Fruit fly (Drosophila melanogaster) whole organism, pupa: ENCODE results near the gene Zn72D.

Experiments
- CG10348 ChIP-seq: fragments of 200-800 bp; sonication (Bioruptor generic); IDR thresholded peaks from 2 replicates; pipeline ENCODE4 v1.3.6; 2022; ENCODE audit warnings: missing biosample characterization, missing genetic modification characterization
- CG12605 ChIP-seq: fragments of 200-800 bp; sonication (Bioruptor generic); IDR thresholded peaks from 2 replicates; pipeline ENCODE4 v1.3.6; 2022; ENCODE audit warnings: missing biosample characterization, missing genetic modification characterization
- CG13204 ChIP-seq: fragments of 200-800 bp; sonication (Bioruptor generic); optimal IDR thresholded peaks from 2 replicates; lab custom pipeline; 2018; ENCODE audit warnings: missing biosample characterization, mild to moderate bottlenecking, missing genetic modification characterization, moderate library complexity
- CG14655 ChIP-seq: fragments of 200-800 bp; sonication (Bioruptor generic); optimal IDR thresholded peaks from 3 replicates; lab custom pipeline; 2017; ENCODE audit warnings: mild to moderate bottlenecking, missing biosample characterization, missing genetic modification reagents, missing genetic modification characterization
- CG15710 ChIP-seq: fragments of 200-800 bp; sonication (Bioruptor generic); optimal IDR thresholded peaks from 2 replicates; lab custom pipeline; 2018; ENCODE audit warnings: missing biosample characterization, mild to moderate bottlenecking, missing genetic modification characterization, moderate library complexity
- CG17806 ChIP-seq: fragments of 200-800 bp; sonication (Bioruptor generic); optimal IDR thresholded peaks from 2 replicates; lab custom pipeline; 2018; ENCODE audit warnings: missing biosample characterization, mild to moderate bottlenecking, missing genetic modification characterization, moderate library complexity
- CG32121 ChIP-seq: fragments of 200-800 bp; sonication (Bioruptor generic); IDR thresholded peaks from 2 replicates; pipeline ENCODE4 v1.3.6; 2022; ENCODE audit warnings: missing biosample characterization, missing genetic modification characterization
- CG34367 ChIP-seq: fragments of 200-800 bp; sonication (Bioruptor generic); optimal IDR thresholded peaks from 2 replicates; lab custom pipeline; 2018; ENCODE audit warnings: missing biosample characterization, mild to moderate bottlenecking, missing genetic modification characterization
- CG4496 ChIP-seq: fragments of 200-800 bp; sonication (Bioruptor generic); IDR thresholded peaks from 3 replicates; pipeline ENCODE4 v1.3.6; 2022; ENCODE audit warnings: missing biosample characterization, missing genetic modification characterization
- CG8159 ChIP-seq: fragments of 200-800 bp; sonication (Bioruptor generic); optimal IDR thresholded peaks from 3 replicates; lab custom pipeline; 2018; ENCODE audit warnings: missing biosample characterization, mild to moderate bottlenecking, missing genetic modification characterization, moderate library complexity
- CG8301 ChIP-seq: fragments of 200-800 bp; sonication (Bioruptor generic); optimal IDR thresholded peaks from 2 replicates; lab custom pipeline; 2018; ENCODE audit warnings: missing biosample characterization, mild to moderate bottlenecking, missing genetic modification characterization
- CG9948 ChIP-seq: fragments of 200-800 bp; sonication (Bioruptor generic); optimal IDR thresholded peaks from 2 replicates; lab custom pipeline; 2018; ENCODE audit warnings: missing biosample characterization, mild to moderate bottlenecking, missing genetic modification characterization, moderate library complexity
- D1 ChIP-seq: fragments of 200-800 bp; sonication (Bioruptor generic); optimal IDR thresholded peaks from 2 replicates; lab custom pipeline; 2018; ENCODE audit warnings: missing biosample characterization, mild to moderate bottlenecking, missing genetic modification characterization, moderate library complexity
- EcR ChIP-seq: fragments of 200-800 bp; sonication (Bioruptor generic); optimal IDR thresholded peaks from 3 replicates; lab custom pipeline; 2019; ENCODE audit warnings: missing biosample characterization, missing genetic modification characterization, mild to moderate bottlenecking, moderate library complexity, missing genetic modification reagents
- Ets98B ChIP-seq: fragments of 200-800 bp; sonication (Bioruptor generic); IDR thresholded peaks from 2 replicates; pipeline ENCODE4 v1.3.6; 2022; ENCODE audit warnings: missing biosample characterization, missing genetic modification characterization
- Pif1A ChIP-seq: fragments of 200-800 bp; sonication (Bioruptor generic); optimal IDR thresholded peaks from 3 replicates; lab custom pipeline; 2016; ENCODE audit warnings: missing biosample characterization, missing genetic modification characterization
- Pif1B ChIP-seq: fragments of 200-800 bp; sonication (Bioruptor generic); optimal IDR thresholded peaks from 3 replicates; lab custom pipeline; 2016; ENCODE audit warnings: missing biosample characterization, missing genetic modification characterization
- Snoo ChIP-seq: fragments of 200-800 bp; sonication (Bioruptor generic); optimal IDR thresholded peaks from 3 replicates; lab custom pipeline; 2017; ENCODE audit warnings: missing biosample characterization, mild to moderate bottlenecking, missing genetic modification characterization, inconsistent platforms
- fd96Ca ChIP-seq: fragments of 200-800 bp; sonication (Bioruptor generic); IDR thresholded peaks from 3 replicates; pipeline ENCODE4 v1.3.6; 2022; ENCODE audit warnings: missing biosample characterization, missing genetic modification characterization
- gl ChIP-seq: fragments of 200-800 bp; sonication (Bioruptor generic); optimal IDR thresholded peaks from 2 replicates; lab custom pipeline; 2018; ENCODE audit warnings: missing biosample characterization, mild to moderate bottlenecking, missing genetic modification characterization
- rn ChIP-seq: fragments of 200-800 bp; sonication (Bioruptor generic); IDR thresholded peaks from 2 replicates; pipeline ENCODE4 v1.3.6; 2022; ENCODE audit warnings: missing biosample characterization, missing genetic modification characterization

The Zn72D gene

DNA sequence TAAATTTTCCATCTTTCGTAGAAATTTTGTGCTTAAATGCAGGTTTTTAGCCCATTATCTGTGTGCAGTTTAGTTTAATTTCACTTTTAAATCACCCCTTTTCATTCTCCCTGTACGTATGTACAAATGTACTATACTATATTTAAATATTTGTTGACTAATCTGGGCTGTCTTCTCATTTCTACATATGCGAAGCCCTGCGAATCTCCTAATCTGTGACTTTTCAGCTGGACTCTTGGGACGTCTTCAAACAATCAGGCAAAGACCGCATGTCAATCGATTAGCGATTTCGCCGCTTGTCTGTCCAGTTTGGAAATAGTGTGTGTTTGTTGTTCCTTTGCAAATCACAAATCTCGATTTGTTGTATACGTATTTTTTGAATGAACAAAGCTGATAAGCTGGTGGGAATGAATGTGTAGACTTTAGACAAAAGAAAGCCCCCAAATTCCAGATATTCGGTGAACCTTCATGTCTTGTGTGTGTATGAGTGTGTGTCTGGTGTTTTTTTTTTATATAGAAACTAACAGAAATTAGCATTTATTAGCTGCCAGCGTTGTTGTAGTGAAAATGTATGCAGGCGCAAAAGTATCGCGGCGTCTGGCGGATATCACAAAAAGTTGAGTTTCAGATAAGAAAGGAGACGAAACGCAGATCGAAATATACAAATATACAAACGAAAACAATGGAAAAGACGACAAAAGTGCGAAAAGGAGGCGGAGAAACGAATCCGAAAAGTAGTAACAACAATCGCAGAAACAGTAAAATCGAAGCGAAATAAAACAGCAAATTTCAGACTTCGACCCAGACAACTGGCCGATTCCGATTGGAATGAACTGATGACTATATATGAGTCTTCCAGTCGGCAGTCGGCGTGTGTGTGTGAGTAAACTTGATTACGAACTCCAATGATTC, 47.0 kb upstream of the Zn72D start:
- TF ChIP-seq Snoo (tag; lab: Kevin White, UChicago): peak; percentile 19
- TF ChIP-seq gl (tag; lab: Kevin White, UChicago): peak; percentile 45
- no peak for TF ChIP-seq CG14655 (GFP tag; lab: Kevin White, UChicago)
- TF ChIP-seq EcR (GFP tag; lab: Kevin White, UChicago): peak; percentile 41
- no peak for TF ChIP-seq CG32121 (GFP tag; lab: Robert Waterston, UW)

DNA sequence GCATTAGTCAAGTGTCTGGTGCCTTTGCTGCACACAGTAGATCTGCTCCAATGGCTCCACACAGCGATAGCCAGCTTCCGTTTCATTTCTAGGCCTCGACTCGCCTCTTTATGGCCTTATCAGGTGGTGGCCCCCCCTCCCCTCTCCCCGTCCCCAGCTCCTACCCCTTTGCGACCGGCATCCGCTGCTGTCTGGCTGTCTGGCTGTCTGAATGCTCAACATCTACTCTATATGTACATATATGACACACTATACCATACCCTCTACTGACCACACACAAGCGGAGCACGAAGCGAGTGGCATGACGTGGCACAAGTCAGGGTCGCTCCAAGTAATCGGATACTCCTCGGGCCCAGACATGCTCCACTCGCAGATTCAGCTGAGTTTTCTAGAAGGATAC, 45.9 kb upstream of the Zn72D start:
- TF ChIP-seq CG4496 (GFP tag; lab: Robert Waterston, UW): no peak
- TF ChIP-seq Ets98B: peak; percentile 29; the same call in 1 of the 2 replicates
- TF ChIP-seq Pif1B (GFP tag; lab: Kevin White, UChicago): no peak
- no peak for TF ChIP-seq CG8159 (tag; lab: Kevin White, UChicago)
- no peak for TF ChIP-seq CG10348 (GFP tag; lab: Robert Waterston, UW)
- TF ChIP-seq CG34367 (tag; lab: Kevin White, UChicago): no peak
- TF ChIP-seq EcR (GFP tag; lab: Kevin White, UChicago): peak; percentile 71
- no peak for TF ChIP-seq D1 (tag; lab: Kevin White, UChicago)
- no peak for TF ChIP-seq CG17806 (tag; lab: Kevin White, UChicago)

dm6 chr3L:16157251-16158190, 45.1 kb upstream of the Zn72D start:
- TF ChIP-seq CG12605 (GFP tag; lab: Robert Waterston, UW): no peak
- no peak for TF ChIP-seq EcR (GFP tag; lab: Kevin White, UChicago)
- TF ChIP-seq Pif1A (GFP tag; lab: Kevin White, UChicago): peak; percentile 69
- TF ChIP-seq CG32121 (GFP tag; lab: Robert Waterston, UW): no peak
- TF ChIP-seq CG14655 (GFP tag; lab: Kevin White, UChicago): peak; percentile 69
- TF ChIP-seq CG9948 (tag; lab: Kevin White, UChicago): peak; percentile 61
- peak; percentile 31 for TF ChIP-seq CG15710 (tag; lab: Kevin White, UChicago)
- no peak for TF ChIP-seq fd96Ca (GFP tag; lab: Robert Waterston, UW)
- TF ChIP-seq rn (GFP tag; lab: Robert Waterston, UW): 0 out of 2 replicates have a peak, but pooled peaks have one; percentile 22
- no peak for TF ChIP-seq Ets98B
- peak; percentile 9 for TF ChIP-seq CG34367 (tag; lab: Kevin White, UChicago)
- no peak for TF ChIP-seq CG13204 (GFP tag; lab: Kevin White, UChicago)
- TF ChIP-seq CG17806 (tag; lab: Kevin White, UChicago): peak; percentile 50
- peak; percentile 43 for TF ChIP-seq Pif1B (GFP tag; lab: Kevin White, UChicago)
- peak; percentile 32 for TF ChIP-seq D1 (tag; lab: Kevin White, UChicago)
- TF ChIP-seq CG8159 (tag; lab: Kevin White, UChicago): peak; percentile 57
- TF ChIP-seq Snoo (tag; lab: Kevin White, UChicago): no peak
- peak; percentile 47; the same call in 2 of the 3 replicates for TF ChIP-seq CG4496 (GFP tag; lab: Robert Waterston, UW)
- TF ChIP-seq CG8301 (tag; lab: Kevin White, UChicago): peak; percentile 71
- no peak for TF ChIP-seq CG10348 (GFP tag; lab: Robert Waterston, UW)
- TF ChIP-seq gl (tag; lab: Kevin White, UChicago): no peak

- TF ChIP-seq Ets98B (peak; percentile 52; the same call in 1 of the 2 replicates), CG9948 (tag; lab: Kevin White, UChicago) (no peak), CG4496 (GFP tag; lab: Robert Waterston, UW) (peak; percentile 37; the same call in 1 of the 3 replicates), CG8159 (tag; lab: Kevin White, UChicago) (no peak), CG17806 (tag; lab: Kevin White, UChicago) (no peak), CG32121 (GFP tag; lab: Robert Waterston, UW) (no peak; the same call in 1 of the 2 replicates), Pif1B (GFP tag; lab: Kevin White, UChicago) (no peak), CG34367 (tag; lab: Kevin White, UChicago) (no peak)
Observed at dm6 chr3L:16156788-16157208, 44.4 kb upstream of the Zn72D start.

dm6 chr3L:16155547-16155946, 43.1 kb upstream of the Zn72D start:
- TF ChIP-seq CG4496 (GFP tag; lab: Robert Waterston, UW) (0 out of 3 replicates have a peak, but pooled peaks have one; percentile 46), CG12605 (GFP tag; lab: Robert Waterston, UW) (no peak)
